Fruit fly (Drosophila melanogaster): ENCODE measurements around the gene Sh3beta.
A peak's percentile ranks its signal among the peaks of the same experiment; 100 is the strongest.

Sh3beta gene

DNA sequence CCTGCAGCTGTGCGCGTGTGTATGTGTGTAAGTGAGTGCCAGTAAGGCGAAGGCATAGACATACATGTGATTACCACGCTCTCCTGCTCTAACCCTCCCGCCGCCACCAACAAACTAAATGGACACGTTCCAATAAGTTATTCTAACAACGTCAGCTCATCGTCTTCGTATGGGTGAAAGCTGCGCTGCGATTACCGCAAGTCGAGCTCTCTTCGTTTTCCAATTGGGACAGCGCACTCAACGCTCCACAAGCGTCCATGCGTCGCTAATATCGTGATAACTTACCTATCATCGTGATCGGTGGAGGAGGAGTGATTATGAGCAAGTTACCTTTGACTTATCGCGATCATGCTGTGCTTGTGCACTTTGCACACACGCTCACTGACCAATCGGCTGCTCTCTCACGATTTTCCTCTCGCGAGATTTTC is 8.0 kb downstream of the Sh3beta start (continued):
- TF ChIP-seq CG6791 (GFP tag; IDR thresholded peaks at IDR 0.05; ENCODE audit: partially characterized antibody) (no peak), CG15269 (tag; optimal IDR thresholded peaks at IDR 0.05) (peak; percentile 8), dimm (GFP tag; IDR thresholded peaks at IDR 0.05) (no peak), tna (GFP tag; IDR thresholded peaks at IDR 0.05; ENCODE audit: partially characterized antibody) (no peak), CG6175 (GFP tag; IDR thresholded peaks at IDR 0.05) (no peak), CG5245 (GFP tag; optimal IDR thresholded peaks at IDR 0.05) (peak; percentile 2), mld (GFP tag; IDR thresholded peaks at IDR 0.05; ENCODE audit: partially characterized antibody) (no peak), pnt (GFP tag; optimal IDR thresholded peaks at IDR 0.05) (no peak), CG3281 (GFP tag; optimal IDR thresholded peaks at IDR 0.05) (no peak), CG32532 (GFP tag; IDR thresholded peaks at IDR 0.05) (no peak), slp2 (GFP tag; optimal IDR thresholded peaks at IDR 0.05) (no peak), E2f2 (GFP tag; IDR thresholded peaks at IDR 0.05) (no peak), hth (optimal IDR thresholded peaks at IDR 0.05) (no peak), gem (tag; optimal IDR thresholded peaks at IDR 0.05) (no peak), CG30431 (GFP tag; optimal IDR thresholded peaks at IDR 0.05) (no peak), Max (GFP tag; optimal IDR thresholded peaks at IDR 0.05) (no peak), grn (GFP tag; optimal IDR thresholded peaks at IDR 0.05) (peak; percentile 94), crp (GFP tag; optimal IDR thresholded peaks at IDR 0.05) (no peak), CG13296 (GFP tag; optimal IDR thresholded peaks at IDR 0.05) (peak; percentile 17), org-1 (GFP tag; optimal IDR thresholded peaks at IDR 0.05) (no peak), corto (GFP tag; optimal IDR thresholded peaks at IDR 0.05) (no peak), Nf-YA (GFP tag; IDR thresholded peaks at IDR 0.05) (no peak), CG6765 (GFP tag; optimal IDR thresholded peaks at IDR 0.05) (no peak), pfk (GFP tag; optimal IDR thresholded peaks at IDR 0.05) (no peak), Meics (GFP tag; optimal IDR thresholded peaks at IDR 0.05) (peak; percentile 56), CG13424 (tag; optimal IDR thresholded peaks at IDR 0.05) (no peak), CG7987 (GFP tag; optimal IDR thresholded peaks at IDR 0.05) (peak; percentile 4), CG15601 (tag; optimal IDR thresholded peaks at IDR 0.05) (no peak), D (optimal IDR thresholded peaks at IDR 0.05) (no peak), D (GFP tag; optimal IDR thresholded peaks at IDR 0.05) (no peak), CG8089 (GFP tag; optimal IDR thresholded peaks at IDR 0.05) (no peak), CG33557 (GFP tag; optimal IDR thresholded peaks at IDR 0.05) (no peak), Atf6 (GFP tag; IDR thresholded peaks at IDR 0.05) (no peak), schlank (tag; optimal IDR thresholded peaks at IDR 0.05) (no peak), croc (GFP tag; conservative IDR thresholded peaks at IDR 0.05) (no peak), kay (GFP tag; optimal IDR thresholded peaks at IDR 0.05) (no peak), CG4820 (GFP tag; optimal IDR thresholded peaks at IDR 0.05) (peak; percentile 98), nerfin-2 (GFP tag; IDR thresholded peaks at IDR 0.05; ENCODE audit: partially characterized antibody) (no peak), ci (GFP tag; IDR thresholded peaks at IDR 0.05) (peak; percentile 59; the same call in 2 of the 3 replicates), Hr51 (GFP tag; optimal IDR thresholded peaks at IDR 0.05) (no peak), Bteb2 (GFP tag; optimal IDR thresholded peaks at IDR 0.05) (no peak), CG1233 (GFP tag; optimal IDR thresholded peaks at IDR 0.05) (no peak), CG30020 (tag; optimal IDR thresholded peaks at IDR 0.05) (no peak), CG17912 (GFP tag; optimal IDR thresholded peaks at IDR 0.05) (no peak), CG9932 (GFP tag; IDR thresholded peaks at IDR 0.05) (no peak), prd (optimal IDR thresholded peaks at IDR 0.05) (no peak), prd (GFP tag; IDR thresholded peaks at IDR 0.05) (peak; percentile 32; the same call in 1 of the 3 replicates), CG17328 (GFP tag; IDR thresholded peaks at IDR 0.05) (no peak), CG5953 (GFP tag; IDR thresholded peaks at IDR 0.05) (no peak), Myb (GFP tag; optimal IDR thresholded peaks at IDR 0.05) (no peak), CG5180 (GFP tag; optimal IDR thresholded peaks at IDR 0.05) (no peak), CG9609 (GFP tag; optimal IDR thresholded peaks at IDR 0.05) (no peak)
